Fruit fly (Drosophila melanogaster) whole organism, adult: Measurements from ENCODE around the gene CG32679.

Experiments used
- CG14711 ChIP-seq: fragments of 200-800 bp; sonication (Bioruptor generic); optimal IDR thresholded peaks from 2 replicates; lab custom pipeline; 2018; ENCODE audit warnings: missing biosample characterization, mild to moderate bottlenecking, missing genetic modification characterization, moderate library complexity
- CG1620 ChIP-seq: fragments of 200-800 bp; sonication (Bioruptor generic); optimal IDR thresholded peaks from 2 replicates; lab custom pipeline; 2016; ENCODE audit warnings: missing biosample characterization, missing genetic modification characterization
- CG5204 ChIP-seq: fragments of 200-800 bp; sonication (Bioruptor generic); optimal IDR thresholded peaks from 2 replicates; lab custom pipeline; 2016; ENCODE audit warnings: missing biosample characterization, missing genetic modification characterization
- CG7045 ChIP-seq: fragments of 200-800 bp; sonication (Bioruptor generic); optimal IDR thresholded peaks from 2 replicates; lab custom pipeline; 2017; ENCODE audit warnings: missing biosample characterization, mild to moderate bottlenecking, missing genetic modification characterization
- Crg-1 ChIP-seq: fragments of 200-800 bp; sonication (Bioruptor generic); optimal IDR thresholded peaks from 2 replicates; lab custom pipeline; 2016; ENCODE audit warnings: missing biosample characterization, missing genetic modification characterization
- Hr96 ChIP-seq: fragments of 200-800 bp; sonication (Bioruptor generic); optimal IDR thresholded peaks from 2 replicates; lab custom pipeline; 2016; ENCODE audit warnings: missing biosample characterization, missing genetic modification characterization
- Mnt ChIP-seq: fragments of 200-800 bp; sonication (Bioruptor generic); optimal IDR thresholded peaks from 2 replicates; lab custom pipeline; 2016; ENCODE audit warnings: missing biosample characterization, mild to moderate bottlenecking, missing genetic modification characterization
- bab1 ChIP-seq: fragments of 200-800 bp; sonication (Bioruptor generic); optimal IDR thresholded peaks from 3 replicates; lab custom pipeline; 2019; ENCODE audit warnings: missing biosample characterization, mild to moderate bottlenecking, missing genetic modification characterization, moderate library complexity
- kay ChIP-seq: fragments of 200-800 bp; sonication (Bioruptor generic); peaks from one replicate; lab custom pipeline; 2016; ENCODE audit warnings: missing biosample characterization, missing genetic modification characterization, borderline replicate concordance
- ovo ChIP-seq: fragments of 200-800 bp; sonication (Bioruptor generic); optimal IDR thresholded peaks from 2 replicates; lab custom pipeline; 2016; ENCODE audit warnings: missing biosample characterization, missing genetic modification characterization
- pad ChIP-seq: fragments of 200-800 bp; sonication (Bioruptor generic); optimal IDR thresholded peaks from 3 replicates; lab custom pipeline; 2017; ENCODE audit warnings: missing biosample characterization, missing genetic modification characterization, mild to moderate bottlenecking, moderate library complexity, missing genetic modification reagents
- toe ChIP-seq: fragments of 200-800 bp; sonication (Bioruptor generic); optimal IDR thresholded peaks from 2 replicates; lab custom pipeline; 2016; ENCODE audit warnings: missing biosample characterization, missing genetic modification characterization

dm6 chrX:10331718-10332117 lies 35.6 kb downstream of the CG32679 start, which contains the start of gene CG15306:
- TF ChIP-seq Crg-1 (no peak), bab1 (GFP tag; lab: Kevin White, UChicago) (no peak), CG7045 (GFP tag; lab: Kevin White, UChicago) (no peak), toe (GFP tag; lab: Kevin White, UChicago) (no peak), Mnt (GFP tag; lab: Kevin White, UChicago) (no peak), kay (GFP tag; lab: Kevin White, UChicago) (no peak), CG5204 (no peak), Hr96 (GFP tag; lab: Kevin White, UChicago) (no peak), CG14711 (tag; lab: Kevin White, UChicago) (no peak), ovo (GFP tag; lab: Kevin White, UChicago) (no peak), CG1620 (GFP tag; lab: Kevin White, UChicago) (no peak), pad (GFP tag; lab: Kevin White, UChicago) (no peak)
